Worm (Caenorhabditis elegans): ENCODE measurements around the gene tag-342.

tag-342 gene

DNA sequence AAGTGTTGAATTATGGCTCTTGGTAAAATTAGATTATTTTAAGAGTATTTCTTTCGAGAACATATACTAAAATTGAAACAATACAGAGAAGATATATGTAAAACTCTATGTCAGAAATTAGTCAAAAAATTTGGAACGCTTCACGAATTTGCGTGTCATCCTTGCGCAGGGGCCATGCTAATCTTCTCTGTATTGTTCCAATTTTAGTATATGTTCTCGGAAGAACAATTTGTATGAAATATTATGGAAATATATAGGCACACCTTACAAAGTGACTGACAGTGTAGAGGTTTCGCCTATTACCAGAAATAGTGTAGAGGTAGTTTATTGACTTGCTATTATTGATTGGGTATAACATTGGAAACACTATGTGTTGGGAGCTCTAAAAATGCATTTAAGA is 20.3 kb upstream of the tag-342 start:
- TF ChIP-seq flt-1 (GFP tag; IDR thresholded peaks at IDR 0.05): peak; percentile 75; the same call in 1 of the 2 replicates

ce11 chrIII:9449831-9450230 is 18.1 kb upstream of the tag-342 start, which contains the start of gene F54C8.6:
Gene F54C8.6, minus strand, starts transcription at chrIII:9449931.
- no peak for TF ChIP-seq T22C8.4 (GFP tag; IDR thresholded peaks at IDR 0.05)
- TF ChIP-seq cog-1 (tag; optimal IDR thresholded peaks at IDR 0.05): no peak
- no peak for TF ChIP-seq tab-1 (GFP tag; IDR thresholded peaks at IDR 0.05)
- TF ChIP-seq klf-2 (GFP tag; conservative IDR thresholded peaks at IDR 0.05): no peak
- TF ChIP-seq ztf-23 (GFP tag; IDR thresholded peaks at IDR 0.05): no peak
- no peak for TF ChIP-seq med-1 (GFP tag; optimal IDR thresholded peaks at IDR 0.05; ENCODE audit: insufficient read depth)
- TF ChIP-seq flt-1 (GFP tag; IDR thresholded peaks at IDR 0.05): no peak
- no peak for TF ChIP-seq ztf-29 (GFP tag; IDR thresholded peaks at IDR 0.05)
- no peak for TF ChIP-seq ref-1 (GFP tag; conservative IDR thresholded peaks at IDR 0.05)

DNA sequence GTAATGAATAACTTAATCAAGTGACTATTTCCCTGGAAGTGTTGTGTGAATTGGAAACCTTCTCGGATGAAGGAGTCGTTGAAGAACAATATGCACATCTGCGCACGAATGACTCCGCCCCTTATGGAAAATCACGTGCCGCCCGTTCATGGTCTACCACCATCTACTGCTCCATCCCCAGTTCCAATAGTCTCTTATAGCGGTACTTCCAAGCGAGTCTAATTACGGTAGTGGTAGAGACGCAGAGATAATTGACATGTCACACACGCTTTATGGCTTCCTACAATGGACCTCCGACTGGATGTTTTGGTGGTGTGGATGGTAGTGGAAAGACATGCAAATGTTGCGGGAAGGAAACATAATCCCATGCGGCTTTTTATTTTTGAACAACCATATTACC is 17.0 kb upstream of the tag-342 start:
- TF ChIP-seq tab-1 (GFP tag; IDR thresholded peaks at IDR 0.05): no peak
- TF ChIP-seq flt-1 (GFP tag; IDR thresholded peaks at IDR 0.05): no peak
- no peak for TF ChIP-seq med-1 (GFP tag; optimal IDR thresholded peaks at IDR 0.05; ENCODE audit: insufficient read depth)
- no peak for TF ChIP-seq T22C8.4 (GFP tag; IDR thresholded peaks at IDR 0.05)
- no peak for TF ChIP-seq ztf-29 (GFP tag; IDR thresholded peaks at IDR 0.05)
- TF ChIP-seq ztf-23 (GFP tag; IDR thresholded peaks at IDR 0.05): no peak
- TF ChIP-seq cog-1 (tag; optimal IDR thresholded peaks at IDR 0.05): no peak
- TF ChIP-seq klf-2 (GFP tag; conservative IDR thresholded peaks at IDR 0.05): no peak
- TF ChIP-seq ref-1 (GFP tag; conservative IDR thresholded peaks at IDR 0.05): no peak

DNA sequence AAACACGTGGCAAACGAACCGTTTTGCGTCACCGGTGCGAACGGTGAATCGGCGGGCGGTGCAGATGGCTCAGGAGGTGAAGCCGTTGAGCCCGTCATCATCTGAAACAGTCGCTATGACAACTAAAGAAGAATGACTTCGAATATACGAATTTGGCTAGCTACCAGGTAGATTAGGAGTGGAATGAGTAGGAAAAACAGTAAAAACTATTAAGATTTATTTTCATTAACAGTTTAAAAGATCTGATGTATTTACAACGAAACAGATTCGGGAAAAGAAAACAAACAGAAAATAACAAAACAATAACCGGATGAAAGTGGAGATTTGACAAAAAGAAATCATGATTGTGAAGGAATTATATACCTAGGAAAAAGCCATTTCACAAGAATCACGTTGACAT is 14.0 kb upstream of the tag-342 start, which contains the start of gene F54C8.7:
Gene F54C8.7 (minus strand): TSS at position 101 of the 400 bp plus-strand sequence.
- TF ChIP-seq cog-1 (tag; optimal IDR thresholded peaks at IDR 0.05): no peak
- no peak for TF ChIP-seq flt-1 (GFP tag; IDR thresholded peaks at IDR 0.05)
- no peak for TF ChIP-seq ztf-23 (GFP tag; IDR thresholded peaks at IDR 0.05)
- no peak for TF ChIP-seq ref-1 (GFP tag; conservative IDR thresholded peaks at IDR 0.05)
- no peak for TF ChIP-seq ztf-29 (GFP tag; IDR thresholded peaks at IDR 0.05)
- no peak for TF ChIP-seq med-1 (GFP tag; optimal IDR thresholded peaks at IDR 0.05; ENCODE audit: insufficient read depth)
- no peak for TF ChIP-seq klf-2 (GFP tag; conservative IDR thresholded peaks at IDR 0.05)
- no peak for TF ChIP-seq tab-1 (GFP tag; IDR thresholded peaks at IDR 0.05)
- no peak for TF ChIP-seq T22C8.4 (GFP tag; IDR thresholded peaks at IDR 0.05)

- no peak for TF ChIP-seq tab-1 (GFP tag; IDR thresholded peaks at IDR 0.05)
- no peak for TF ChIP-seq flt-1 (GFP tag; IDR thresholded peaks at IDR 0.05)
- no peak for TF ChIP-seq cog-1 (tag; optimal IDR thresholded peaks at IDR 0.05)
- TF ChIP-seq T22C8.4 (GFP tag; IDR thresholded peaks at IDR 0.05): no peak
- TF ChIP-seq med-1 (GFP tag; optimal IDR thresholded peaks at IDR 0.05; ENCODE audit: insufficient read depth): no peak
- TF ChIP-seq ztf-29 (GFP tag; IDR thresholded peaks at IDR 0.05): no peak
- no peak for TF ChIP-seq klf-2 (GFP tag; conservative IDR thresholded peaks at IDR 0.05)
- no peak for TF ChIP-seq ref-1 (GFP tag; conservative IDR thresholded peaks at IDR 0.05)
Observed at ce11 chrIII:9454730-9455129, 13.2 kb upstream of the tag-342 start.

ce11 chrIII:9455980-9456658 is 11.8 kb upstream of the tag-342 start, which contains the start of the genes rheb-1 and spk-1:
Gene rheb-1, minus strand, starts transcription at chrIII:9456030.
Gene spk-1, plus strand, starts transcription at chrIII:9456608.
- TF ChIP-seq ztf-29 (GFP tag; IDR thresholded peaks at IDR 0.05) (peak; percentile 69), flt-1 (GFP tag; IDR thresholded peaks at IDR 0.05) (0 out of 2 replicates have a peak, but pooled peaks have one; percentile 43), klf-2 (GFP tag; conservative IDR thresholded peaks at IDR 0.05) (no peak), med-1 (GFP tag; optimal IDR thresholded peaks at IDR 0.05; ENCODE audit: insufficient read depth) (no peak), tab-1 (GFP tag; IDR thresholded peaks at IDR 0.05) (no peak), cog-1 (tag; optimal IDR thresholded peaks at IDR 0.05) (peak; percentile 34), ref-1 (GFP tag; conservative IDR thresholded peaks at IDR 0.05) (no peak), ztf-23 (GFP tag; IDR thresholded peaks at IDR 0.05) (no peak), T22C8.4 (GFP tag; IDR thresholded peaks at IDR 0.05) (peak; percentile 82)

DNA sequence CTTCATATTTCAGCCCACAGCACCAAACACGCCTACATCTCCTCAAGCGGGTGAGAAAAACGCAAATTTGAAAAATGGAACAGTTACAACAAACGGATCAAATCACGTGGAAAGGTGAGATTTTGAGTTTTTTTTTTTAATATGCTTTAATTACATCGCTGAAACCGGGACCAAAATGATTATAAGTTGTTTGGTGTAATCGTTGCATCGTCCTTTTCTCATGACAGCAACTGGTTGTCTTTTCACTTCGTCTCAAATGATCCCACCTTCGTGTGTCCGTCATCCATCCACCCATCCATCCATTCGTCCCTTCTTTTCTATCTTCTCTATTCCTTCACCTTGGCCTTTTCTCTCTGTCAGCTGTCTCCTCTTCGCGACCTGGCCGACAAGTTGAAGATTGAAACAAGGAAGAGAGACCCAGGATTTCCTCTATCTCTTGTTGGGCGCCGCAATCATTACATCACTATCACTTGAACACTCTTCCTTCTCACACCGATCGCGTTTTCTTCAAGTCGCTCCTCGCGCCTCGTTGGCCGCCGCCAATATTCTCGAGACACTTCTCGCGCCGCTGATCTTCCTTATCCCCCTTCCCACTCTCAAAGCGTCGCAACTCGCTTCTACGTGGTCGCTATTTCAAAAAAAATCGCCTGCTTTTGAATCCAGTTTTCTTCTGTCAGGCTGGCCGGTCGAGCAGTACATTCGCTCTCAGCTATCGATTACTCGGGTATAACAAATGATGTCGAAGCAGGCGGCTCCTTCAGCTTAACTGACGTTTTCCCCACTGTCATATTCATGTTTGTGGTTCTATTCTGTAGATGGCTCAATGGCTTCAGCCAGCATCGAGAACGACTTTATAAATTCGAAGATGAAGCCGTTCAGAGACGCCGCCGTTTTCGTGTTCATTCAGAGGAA is 10.5 kb upstream of the tag-342 start:
- TF ChIP-seq ztf-29 (GFP tag; IDR thresholded peaks at IDR 0.05): no peak
- TF ChIP-seq ztf-23 (GFP tag; IDR thresholded peaks at IDR 0.05): no peak
- TF ChIP-seq flt-1 (GFP tag; IDR thresholded peaks at IDR 0.05): no peak
- TF ChIP-seq T22C8.4 (GFP tag; IDR thresholded peaks at IDR 0.05): 0 out of 2 replicates have a peak, but pooled peaks have one; percentile 21

- TF ChIP-seq ref-1 (GFP tag; conservative IDR thresholded peaks at IDR 0.05): no peak
- no peak for TF ChIP-seq ztf-29 (GFP tag; IDR thresholded peaks at IDR 0.05)
- no peak for TF ChIP-seq cog-1 (tag; optimal IDR thresholded peaks at IDR 0.05)
- TF ChIP-seq ztf-23 (GFP tag; IDR thresholded peaks at IDR 0.05): no peak
- no peak for TF ChIP-seq med-1 (GFP tag; optimal IDR thresholded peaks at IDR 0.05; ENCODE audit: insufficient read depth)
- TF ChIP-seq T22C8.4 (GFP tag; IDR thresholded peaks at IDR 0.05): no peak
- no peak for TF ChIP-seq klf-2 (GFP tag; conservative IDR thresholded peaks at IDR 0.05)
Observed at ce11 chrIII:9461894-9462784, 5.8 kb upstream of the tag-342 start.

Data from whole organism, midembryonic.